Worm (Caenorhabditis elegans): ENCODE measurements around the gene Y6E2A.7.

Gene Y6E2A.7

DNA sequence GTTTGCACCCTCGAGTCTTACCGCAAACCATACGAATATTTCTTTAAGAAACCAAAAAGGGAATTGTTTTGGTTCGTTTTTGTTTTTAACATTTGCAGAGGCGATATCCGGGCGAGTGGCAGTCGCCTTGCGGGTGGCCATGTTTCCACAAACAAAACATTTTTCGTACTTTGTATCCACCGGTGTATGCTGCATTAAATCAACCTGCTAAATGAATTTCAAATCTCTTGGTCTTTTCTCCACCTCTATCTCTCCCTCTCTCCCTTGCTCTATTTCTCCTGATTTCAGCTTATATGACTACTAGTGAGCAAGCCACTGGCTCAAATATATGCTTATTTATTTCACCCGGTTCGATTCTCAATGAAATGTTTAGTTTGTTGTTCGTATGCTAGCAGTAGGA is 42.4 kb upstream of the Y6E2A.7 start, which contains the start of gene nhr-52:
Gene nhr-52 (plus strand): TSS at position 301 of the 400 bp plus-strand sequence.
- TF ChIP-seq zfp-2 (tag; optimal IDR thresholded peaks at IDR 0.05) (no peak), unc-130 (GFP tag; optimal IDR thresholded peaks at IDR 0.05) (no peak), hlh-11 (tag; optimal IDR thresholded peaks at IDR 0.05) (no peak), rbr-2 (tag; optimal IDR thresholded peaks at IDR 0.05) (no peak), ceh-28 (tag; optimal IDR thresholded peaks at IDR 0.05) (no peak), snpc-4 (tag; optimal IDR thresholded peaks at IDR 0.05) (no peak), mes-2 (tag; optimal IDR thresholded peaks at IDR 0.05; ENCODE audit: poor library complexity, severe bottlenecking) (no peak), lin-39 (tag; optimal IDR thresholded peaks at IDR 0.05) (no peak), ctbp-1 (GFP tag; IDR thresholded peaks at IDR 0.05) (no peak), dpl-1 (GFP tag; optimal IDR thresholded peaks at IDR 0.05) (no peak), ztf-11 (tag; optimal IDR thresholded peaks at IDR 0.05) (no peak), daf-19 (GFP tag; conservative IDR thresholded peaks at IDR 0.05) (no peak), mdt-29 (GFP tag; IDR thresholded peaks at IDR 0.05) (no peak)

DNA sequence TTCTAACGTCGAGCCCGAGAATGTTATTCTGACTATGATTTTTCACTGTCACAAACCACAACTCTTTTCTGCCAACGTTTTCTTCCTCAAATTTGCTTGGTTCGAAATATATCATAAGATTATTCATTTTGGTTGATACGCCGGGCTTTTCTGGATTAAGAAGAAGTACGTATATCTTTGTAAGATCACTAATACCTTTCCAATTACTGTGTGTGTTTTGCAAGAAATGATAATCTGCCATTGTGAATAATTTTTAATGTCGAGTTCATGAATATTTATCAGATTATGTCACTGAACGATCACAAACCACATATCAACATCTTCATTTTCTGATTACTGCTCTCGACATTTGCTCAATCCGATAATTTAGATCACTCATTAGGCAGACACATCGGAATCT is 34.1 kb upstream of the Y6E2A.7 start, which contains the start of gene nhr-196:
Gene nhr-196 (plus strand): TSS at position 118 of the 400 bp plus-strand sequence.
- TF ChIP-seq ceh-20 (GFP tag; IDR thresholded peaks at IDR 0.05) (no peak), egl-27 (tag; optimal IDR thresholded peaks at IDR 0.05) (no peak), nhr-6 (tag; optimal IDR thresholded peaks at IDR 0.05) (no peak), lin-15B (tag; optimal IDR thresholded peaks at IDR 0.05) (no peak), dve-1 (tag; optimal IDR thresholded peaks at IDR 0.05; ENCODE audit: insufficient read depth) (no peak), ctbp-1 (GFP tag; IDR thresholded peaks at IDR 0.05) (no peak), unc-62 (GFP tag; optimal IDR thresholded peaks at IDR 0.05 in 1 of 2) (no peak), unc-62 (tag; optimal IDR thresholded peaks at IDR 0.05) (no peak), daf-12 (tag; optimal IDR thresholded peaks at IDR 0.05) (no peak)

ce11 chrV:15687660-15688059 is 32.0 kb upstream of the Y6E2A.7 start, which contains the start of gene nhr-197:
nhr-197 (plus strand) TSS chrV:15687960.
- TF ChIP-seq lin-38 (GFP tag; IDR thresholded peaks at IDR 0.05), result no peak
- TF ChIP-seq unc-62 (GFP tag; optimal IDR thresholded peaks at IDR 0.05 in 1 of 2), result peak in 1 of 2 experiments; percentile 57
- no peak for TF ChIP-seq unc-62 (tag; optimal IDR thresholded peaks at IDR 0.05)

DNA sequence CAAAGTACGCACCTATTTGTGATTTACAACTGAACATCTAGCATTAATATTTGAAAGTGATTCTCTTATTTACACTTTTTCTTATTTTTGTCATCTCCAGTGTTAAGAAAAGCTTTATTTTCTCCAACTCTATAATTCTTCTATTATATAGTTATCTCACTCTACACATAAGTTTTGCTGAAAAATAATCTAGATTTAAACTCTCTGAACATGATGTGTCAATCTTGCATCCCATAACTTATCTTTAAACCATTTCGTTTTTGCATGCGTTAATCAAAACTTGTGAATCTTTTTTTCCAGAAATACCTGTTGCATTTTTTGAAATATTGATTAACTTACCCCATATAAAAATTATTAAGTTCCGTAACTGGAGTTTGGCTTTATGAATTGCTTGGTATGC is 29.7 kb upstream of the Y6E2A.7 start, which contains the start of gene nhr-268:
Gene nhr-268 (plus strand): TSS at position 301 of the 400 bp plus-strand sequence.
- TF ChIP-seq R02D3.7 (tag; optimal IDR thresholded peaks at IDR 0.05) (no peak), Y75B8A.6 (GFP tag; IDR thresholded peaks at IDR 0.05) (no peak), hif-1 (tag; optimal IDR thresholded peaks at IDR 0.05) (no peak), fkh-10 (GFP tag; optimal IDR thresholded peaks at IDR 0.05) (no peak), nhr-111 (GFP tag; optimal IDR thresholded peaks at IDR 0.05) (no peak), madf-9 (GFP tag; conservative IDR thresholded peaks at IDR 0.05) (no peak), lin-15B (tag; optimal IDR thresholded peaks at IDR 0.05) (no peak), madf-5 (GFP tag; IDR thresholded peaks at IDR 0.05) (no peak), spr-3 (GFP tag; optimal IDR thresholded peaks at IDR 0.05) (no peak), mdt-29 (GFP tag; IDR thresholded peaks at IDR 0.05) (no peak), F44E2.7 (GFP tag; IDR thresholded peaks at IDR 0.05) (no peak), tra-1 (GFP tag; IDR thresholded peaks at IDR 0.05) (no peak), F10B5.3 (tag; optimal IDR thresholded peaks at IDR 0.05) (no peak), php-3 (GFP tag; IDR thresholded peaks at IDR 0.05) (no peak)

DNA sequence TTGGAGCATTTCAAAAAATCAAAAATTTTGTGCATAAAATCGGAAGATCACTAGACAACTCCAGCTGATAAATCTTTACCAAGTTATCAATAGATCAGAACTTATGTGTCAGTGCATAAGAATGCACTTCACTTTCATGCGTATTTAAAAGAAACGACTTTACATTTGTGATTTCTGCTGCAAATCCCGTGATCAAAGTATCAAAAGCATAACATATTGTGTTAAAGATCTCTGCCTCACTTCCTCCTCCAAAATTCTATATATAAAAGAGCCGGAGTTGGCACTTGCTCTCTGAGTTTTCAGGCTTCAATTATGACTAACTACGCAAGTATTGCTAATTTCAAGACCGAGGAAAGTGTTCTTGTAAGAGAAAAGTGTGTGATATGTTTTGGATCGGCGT is 26.0 kb upstream of the Y6E2A.7 start, which contains the start of gene nhr-198:
Gene nhr-198 (plus strand): TSS at position 313 of the 400 bp plus-strand sequence.
- TF ChIP-seq tra-1 (GFP tag; IDR thresholded peaks at IDR 0.05), result no peak
- TF ChIP-seq madf-9 (GFP tag; conservative IDR thresholded peaks at IDR 0.05), result no peak
- TF ChIP-seq Y5F2A.4 (GFP tag; optimal IDR thresholded peaks at IDR 0.05), result no peak
- TF ChIP-seq aha-1 (tag), result no peak
- no peak for TF ChIP-seq daf-12 (tag; optimal IDR thresholded peaks at IDR 0.05)
- no peak for TF ChIP-seq dmd-8 (GFP tag; IDR thresholded peaks at IDR 0.05)
- TF ChIP-seq mes-2 (tag; optimal IDR thresholded peaks at IDR 0.05; ENCODE audit: poor library complexity, severe bottlenecking), result no peak
- TF ChIP-seq D1046.2 (GFP tag; IDR thresholded peaks at IDR 0.05), result no peak
- TF ChIP-seq rbr-2 (tag; optimal IDR thresholded peaks at IDR 0.05), result no peak
- no peak for TF ChIP-seq Y48G9A.11 (GFP tag; IDR thresholded peaks at IDR 0.05)
- no peak for TF ChIP-seq nhr-237 (tag; optimal IDR thresholded peaks at IDR 0.05)
- TF ChIP-seq nhr-77 (tag; optimal IDR thresholded peaks at IDR 0.05), result no peak
- no peak for TF ChIP-seq hlh-30 (tag; optimal IDR thresholded peaks at IDR 0.05; ENCODE audit: insufficient read depth)
- no peak for TF ChIP-seq ztf-11 (tag; optimal IDR thresholded peaks at IDR 0.05)
- no peak for TF ChIP-seq jun-1 (tag; optimal IDR thresholded peaks at IDR 0.05)

Measured in whole organism, L4 larva.